Fruit fly (Drosophila melanogaster) whole organism, embryonic: ENCODE data around the gene Syt12.
A peak's percentile ranks its signal among the peaks of the same experiment; 100 is the strongest.

Experiments used
- Atf3 ChIP-seq: fragments of 200-800 bp; sonication (Bioruptor generic); optimal IDR thresholded peaks from 3 replicates; lab custom pipeline; 2016; ENCODE audit warnings: missing biosample characterization, missing genetic modification characterization
- Bteb2 ChIP-seq: fragments of 200-800 bp; sonication (Bioruptor generic); optimal IDR thresholded peaks from 2 replicates; lab custom pipeline; 2016; ENCODE audit warnings: missing biosample characterization, missing genetic modification characterization
- CG10209 ChIP-seq: fragments of 200-800 bp; sonication (Bioruptor generic); optimal IDR thresholded peaks from 3 replicates; lab custom pipeline; 2017; ENCODE audit warnings: missing biosample characterization, mild to moderate bottlenecking, missing genetic modification characterization, missing genetic modification reagents
- CG10565 ChIP-seq: fragments of 200-800 bp; sonication (Bioruptor generic); optimal IDR thresholded peaks from 3 replicates; lab custom pipeline; 2016; ENCODE audit warnings: missing biosample characterization, mild to moderate bottlenecking, missing genetic modification characterization
- CG12155 ChIP-seq: fragments of 200-800 bp; sonication (Bioruptor generic); optimal IDR thresholded peaks from 3 replicates; lab custom pipeline; 2016; ENCODE audit warnings: missing biosample characterization, missing genetic modification characterization
- CG1233 ChIP-seq: fragments of 200-800 bp; sonication (Bioruptor generic); optimal IDR thresholded peaks from 4 replicates; lab custom pipeline; 2018; ENCODE audit warnings: missing biosample characterization, mild to moderate bottlenecking, missing genetic modification characterization
- CG12391 ChIP-seq: fragments of 200-800 bp; sonication (Bioruptor generic); optimal IDR thresholded peaks from 3 replicates; lab custom pipeline; 2018; ENCODE audit warnings: missing biosample characterization, mild to moderate bottlenecking, missing genetic modification characterization, moderate library complexity
- CG15073 ChIP-seq: fragments of 200-800 bp; sonication (Bioruptor generic); optimal IDR thresholded peaks from 2 replicates; lab custom pipeline; 2016; ENCODE audit warnings: missing biosample characterization, missing genetic modification characterization
- CG15479 ChIP-seq: fragments of 200-800 bp; sonication (Bioruptor generic); optimal IDR thresholded peaks from 3 replicates; lab custom pipeline; 2019; ENCODE audit warnings: missing biosample characterization, mild to moderate bottlenecking, missing genetic modification characterization, moderate library complexity
- CG16815 ChIP-seq: fragments of 200-800 bp; sonication (Bioruptor generic); optimal IDR thresholded peaks from 3 replicates; lab custom pipeline; 2017; ENCODE audit warnings: missing biosample characterization, mild to moderate bottlenecking, missing genetic modification characterization
- CG1832 ChIP-seq: fragments of 200-800 bp; sonication (Bioruptor generic); optimal IDR thresholded peaks from 2 replicates; lab custom pipeline; 2017; ENCODE audit warnings: missing biosample characterization, mild to moderate bottlenecking, missing genetic modification characterization, inconsistent platforms
- CG18764 ChIP-seq: fragments of 200-800 bp; sonication (Bioruptor generic); optimal IDR thresholded peaks from 3 replicates; lab custom pipeline; 2016; ENCODE audit warnings: missing biosample characterization, missing genetic modification characterization
- CG2116 ChIP-seq: fragments of 200-800 bp; sonication (Bioruptor generic); optimal IDR thresholded peaks from 3 replicates; lab custom pipeline; 2018; ENCODE audit warnings: missing biosample characterization, mild to moderate bottlenecking, missing genetic modification characterization
- CG2120 ChIP-seq: fragments of 200-800 bp; sonication (Bioruptor generic); optimal IDR thresholded peaks from 3 replicates; lab custom pipeline; 2016; ENCODE audit warnings: missing biosample characterization, missing genetic modification characterization
- CG2712 ChIP-seq: fragments of 200-800 bp; optimal IDR thresholded peaks from 3 replicates; lab custom pipeline; 2019; ENCODE audit warnings: missing biosample characterization, mild to moderate bottlenecking, missing genetic modification characterization, moderate library complexity
- CG31224 ChIP-seq: fragments of 200-800 bp; sonication (Bioruptor generic); IDR thresholded peaks from 2 replicates; pipeline ENCODE4 v1.3.6; 2022; ENCODE audit warnings: missing biosample characterization, missing genetic modification characterization
- CG42726 ChIP-seq: fragments of 200-800 bp; sonication (Bioruptor generic); IDR thresholded peaks from 2 replicates; pipeline ENCODE4 v1.3.6; 2022; ENCODE audit warnings: missing biosample characterization, missing genetic modification characterization; ENCODE audit not compliant: partially characterized antibody
- CG4282 ChIP-seq: fragments of 200-800 bp; sonication (Bioruptor generic); optimal IDR thresholded peaks from 2 replicates; lab custom pipeline; 2016; ENCODE audit warnings: missing biosample characterization, missing genetic modification characterization
- CG4360 ChIP-seq: fragments of 200-800 bp; sonication (Bioruptor generic); IDR thresholded peaks from 2 replicates; pipeline ENCODE4 v1.3.6; 2022; ENCODE audit warnings: missing biosample characterization, missing genetic modification characterization
- CG4424 ChIP-seq: fragments of 200-800 bp; sonication (Bioruptor generic); optimal IDR thresholded peaks from 3 replicates; lab custom pipeline; 2016; ENCODE audit warnings: missing biosample characterization, missing genetic modification characterization
- CG6254 ChIP-seq: fragments of 200-800 bp; sonication (Bioruptor generic); optimal IDR thresholded peaks from 3 replicates; lab custom pipeline; 2017; ENCODE audit warnings: mild to moderate bottlenecking, missing biosample characterization, missing genetic modification reagents, missing genetic modification characterization
- CG7271 ChIP-seq: fragments of 200-800 bp; sonication (Bioruptor generic); optimal IDR thresholded peaks from 2 replicates; lab custom pipeline; 2018; ENCODE audit warnings: missing biosample characterization, mild to moderate bottlenecking, missing genetic modification characterization, moderate library complexity
- CG7839 ChIP-seq: fragments of 200-800 bp; sonication (Bioruptor generic); optimal IDR thresholded peaks from 3 replicates; lab custom pipeline; 2018; ENCODE audit warnings: missing biosample characterization, mild to moderate bottlenecking, missing genetic modification characterization, moderate library complexity
- CG7928 ChIP-seq: fragments of 200-800 bp; sonication (Bioruptor generic); optimal IDR thresholded peaks from 2 replicates; lab custom pipeline; 2017; ENCODE audit warnings: missing biosample characterization, mild to moderate bottlenecking, missing genetic modification characterization
- CG7963 ChIP-seq: fragments of 200-800 bp; sonication (Bioruptor generic); IDR thresholded peaks from 3 replicates; pipeline ENCODE4 v1.3.6; 2022; ENCODE audit warnings: missing biosample characterization, missing genetic modification characterization; ENCODE audit not compliant: partially characterized antibody
- Fer1 ChIP-seq: fragments of 200-800 bp; sonication (Bioruptor generic); optimal IDR thresholded peaks from 2 replicates; lab custom pipeline; 2017; ENCODE audit warnings: missing biosample characterization, mild to moderate bottlenecking, missing genetic modification characterization
- Gsc ChIP-seq: fragments of 200-800 bp; sonication (Bioruptor generic); IDR thresholded peaks from 2 replicates; pipeline ENCODE4 v1.3.6; 2022; ENCODE audit warnings: missing biosample characterization, missing genetic modification characterization
- Hr39 ChIP-seq: fragments of >200 bp; optimal IDR thresholded peaks from 2 replicates; lab custom pipeline; 2017
- Neu2 ChIP-seq: fragments of 200-800 bp; sonication (Bioruptor generic); optimal IDR thresholded peaks from 3 replicates; lab custom pipeline; 2016; ENCODE audit warnings: missing biosample characterization, missing genetic modification characterization, borderline replicate concordance
- PHDP ChIP-seq: fragments of 200-800 bp; sonication (Bioruptor generic); optimal IDR thresholded peaks from 3 replicates; lab custom pipeline; 2018; ENCODE audit warnings: missing biosample characterization, mild to moderate bottlenecking, missing genetic modification characterization, moderate library complexity
- Poxn ChIP-seq: fragments of 200-800 bp; sonication (Bioruptor generic); IDR thresholded peaks from 2 replicates; pipeline ENCODE4 v1.3.6; 2022; ENCODE audit warnings: missing biosample characterization, missing genetic modification characterization
- Sox102F ChIP-seq: fragments of 200-800 bp; sonication (Bioruptor generic); optimal IDR thresholded peaks from 2 replicates; lab custom pipeline; 2018; ENCODE audit warnings: missing biosample characterization, mild to moderate bottlenecking, missing genetic modification characterization, moderate library complexity
- bab2 ChIP-seq: fragments of 200-800 bp; sonication (Bioruptor generic); optimal IDR thresholded peaks from 2 replicates; lab custom pipeline; 2016; ENCODE audit warnings: missing biosample characterization, missing genetic modification characterization
- chinmo ChIP-seq: fragments of 200-800 bp; sonication (Bioruptor generic); IDR thresholded peaks from 4 replicates; pipeline ENCODE4 v1.3.6; 2022; ENCODE audit warnings: missing biosample characterization, missing genetic modification characterization; ENCODE audit not compliant: partially characterized antibody
- croc ChIP-seq: fragments of 200-800 bp; sonication (Bioruptor generic); conservative IDR thresholded peaks from 3 replicates; pipeline ENCODE4 v1.3.6; 2022; ENCODE audit warnings: missing biosample characterization, missing genetic modification characterization
- cwo ChIP-seq: fragments of 200-800 bp; sonication (Bioruptor generic); optimal IDR thresholded peaks from 3 replicates; lab custom pipeline; 2017; ENCODE audit warnings: missing biosample characterization, missing genetic modification characterization, mild to moderate bottlenecking, moderate library complexity, missing genetic modification reagents
- dmrt99B ChIP-seq: fragments of 200-800 bp; sonication (Bioruptor generic); optimal IDR thresholded peaks from 2 replicates; lab custom pipeline; 2018; ENCODE audit warnings: missing biosample characterization, mild to moderate bottlenecking, missing genetic modification characterization, moderate library complexity
- ems ChIP-seq: fragments of 200-800 bp; sonication (Bioruptor generic); optimal IDR thresholded peaks from 3 replicates; lab custom pipeline; 2016; ENCODE audit warnings: missing biosample characterization, missing genetic modification characterization
- grau ChIP-seq: fragments of 200-800 bp; optimal IDR thresholded peaks from 3 replicates; lab custom pipeline; 2019; ENCODE audit warnings: missing biosample characterization, mild to moderate bottlenecking, missing genetic modification characterization, moderate library complexity
- grn ChIP-seq: fragments of 200-800 bp; sonication (Bioruptor generic); optimal IDR thresholded peaks from 3 replicates; lab custom pipeline; 2017; ENCODE audit warnings: missing biosample characterization, missing genetic modification characterization
- pb ChIP-seq: fragments of 200-800 bp; sonication (Bioruptor generic); optimal IDR thresholded peaks from 3 replicates; lab custom pipeline; 2016; ENCODE audit warnings: missing biosample characterization, missing genetic modification characterization
- salm ChIP-seq: fragments of 200-800 bp; sonication (Bioruptor generic); optimal IDR thresholded peaks from 2 replicates; lab custom pipeline; 2018; ENCODE audit warnings: missing biosample characterization, mild to moderate bottlenecking, missing genetic modification characterization
- shn ChIP-seq: fragments of 200-800 bp; sonication (Bioruptor generic); optimal IDR thresholded peaks from 3 replicates; lab custom pipeline; 2016; ENCODE audit warnings: missing biosample characterization, missing genetic modification characterization
- tgo ChIP-seq: fragments of 200-800 bp; sonication (Bioruptor generic); IDR thresholded peaks from 3 replicates; pipeline ENCODE4 v1.3.6; 2022; ENCODE audit warnings: missing biosample characterization, missing genetic modification characterization
- tll ChIP-seq, 2 experiments: fragments of 200-800 bp in 1 of 2; fragments of >200 bp in 1 of 2; sonication (Bioruptor generic) in 1 of 2; optimal IDR thresholded peaks; 2 replicates each; lab custom pipeline; 2017 to 2019; ENCODE audit warnings: missing biosample characterization in 2 of 2, missing genetic modification characterization in 2 of 2, mild to moderate bottlenecking in 1 of 2, moderate library complexity in 1 of 2
- trem ChIP-seq: fragments of 200-800 bp; optimal IDR thresholded peaks from 3 replicates; lab custom pipeline; 2019; ENCODE audit warnings: missing biosample characterization, mild to moderate bottlenecking, missing genetic modification characterization, moderate library complexity
- tup ChIP-seq: fragments of 200-800 bp; sonication (Bioruptor generic); optimal IDR thresholded peaks from 2 replicates; lab custom pipeline; 2016; ENCODE audit warnings: missing biosample characterization, mild to moderate bottlenecking, missing genetic modification characterization, moderate library complexity
- yki ChIP-seq: fragments of >200 bp; optimal IDR thresholded peaks from 3 replicates; lab custom pipeline; 2018
- zfh2 ChIP-seq: fragments of 200-800 bp; sonication (Bioruptor generic); optimal IDR thresholded peaks from 2 replicates; lab custom pipeline; 2016; ENCODE audit warnings: missing biosample characterization, missing genetic modification characterization

Syt12 gene

dm6 chrX:13370826-13371703 lies 12.0 kb downstream of the Syt12 start (continued):
- TF ChIP-seq dmrt99B: no peak
- no peak for TF ChIP-seq CG1233 (GFP tag; lab: Kevin White, UChicago)
- TF ChIP-seq CG31224 (GFP tag; lab: Robert Waterston, UW): no peak
- TF ChIP-seq CG10565 (GFP tag; lab: Kevin White, UChicago): no peak
- peak; percentile 4 for TF ChIP-seq CG2712 (tag; lab: Kevin White, UChicago)
- peak; percentile 26 for TF ChIP-seq zfh2 (GFP tag; lab: Kevin White, UChicago)
- TF ChIP-seq shn (GFP tag; lab: Kevin White, UChicago): no peak
- no peak for TF ChIP-seq Neu2 (GFP tag; lab: Kevin White, UChicago)
- no peak for TF ChIP-seq Gsc (GFP tag; lab: Robert Waterston, UW)
- no peak for TF ChIP-seq CG10209 (GFP tag; lab: Kevin White, UChicago)
- no peak for TF ChIP-seq ems
- peak; percentile 93 for TF ChIP-seq CG7928 (GFP tag; lab: Kevin White, UChicago)
- TF ChIP-seq CG2116 (GFP tag; lab: Kevin White, UChicago): peak; percentile 61
- TF ChIP-seq pb (GFP tag; lab: Kevin White, UChicago): no peak
- TF ChIP-seq CG12155 (GFP tag; lab: Kevin White, UChicago): no peak
- TF ChIP-seq CG15073 (GFP tag; lab: Kevin White, UChicago): no peak
- TF ChIP-seq CG1832 (GFP tag; lab: Kevin White, UChicago): no peak
- TF ChIP-seq CG16815 (GFP tag; lab: Kevin White, UChicago): no peak
- no peak for TF ChIP-seq Fer1 (GFP tag; lab: Kevin White, UChicago)
- 0 out of 3 replicates have a peak, but pooled peaks have one; percentile 42 for TF ChIP-seq CG7963
- no peak for TF ChIP-seq tgo
- TF ChIP-seq cwo (GFP tag; lab: Kevin White, UChicago): no peak
- no peak for TF ChIP-seq Bteb2 (GFP tag; lab: Kevin White, UChicago)
- TF ChIP-seq tll (GFP tag; optimal IDR thresholded peaks at IDR 0.05; lab: Kevin White, UChicago): no peak
- TF ChIP-seq CG15479 (GFP tag; lab: Kevin White, UChicago): no peak
- no peak for TF ChIP-seq trem (tag; lab: Kevin White, UChicago)
- TF ChIP-seq CG2120 (GFP tag; lab: Kevin White, UChicago): peak; percentile 58
- peak; percentile 13 for TF ChIP-seq grau (tag; lab: Kevin White, UChicago)
- TF ChIP-seq croc (GFP tag; lab: Robert Waterston, UW): no peak
- no peak for TF ChIP-seq Atf3 (GFP tag; lab: Kevin White, UChicago)
- TF ChIP-seq CG7839 (tag; lab: Kevin White, UChicago): no peak
- no peak for TF ChIP-seq CG4282 (GFP tag; lab: Kevin White, UChicago)
- peak; percentile 2 for TF ChIP-seq CG12391 (tag; lab: Kevin White, UChicago)
- peak; percentile 64; the same call in 1 of the 2 replicates for TF ChIP-seq CG42726
- TF ChIP-seq yki (lab: Kevin White, UChicago): no peak
- TF ChIP-seq CG4424 (GFP tag; lab: Kevin White, UChicago): no peak
- TF ChIP-seq bab2: no peak
- TF ChIP-seq tup (GFP tag; lab: Kevin White, UChicago): no peak
- TF ChIP-seq CG6254: no peak
- no peak for TF ChIP-seq Hr39 (lab: Kevin White, UChicago)
- no peak for TF ChIP-seq salm (tag; lab: Kevin White, UChicago)
- TF ChIP-seq Poxn (GFP tag; lab: Robert Waterston, UW): no peak
- no peak for TF ChIP-seq CG7271 (tag; lab: Kevin White, UChicago)
- TF ChIP-seq chinmo (GFP tag; lab: Robert Waterston, UW): 0 out of 4 replicates have a peak, but pooled peaks have one; percentile 50
- TF ChIP-seq CG18764 (GFP tag; lab: Kevin White, UChicago): no peak
- no peak for TF ChIP-seq grn (GFP tag; lab: Kevin White, UChicago)
- TF ChIP-seq Sox102F (GFP tag; lab: Kevin White, UChicago): no peak
- no peak for TF ChIP-seq PHDP
- TF ChIP-seq CG4360 (GFP tag; lab: Robert Waterston, UW): no peak
